Fruit fly (Drosophila melanogaster): ENCODE measurements around the gene CG4617.

CG4617 gene

DNA sequence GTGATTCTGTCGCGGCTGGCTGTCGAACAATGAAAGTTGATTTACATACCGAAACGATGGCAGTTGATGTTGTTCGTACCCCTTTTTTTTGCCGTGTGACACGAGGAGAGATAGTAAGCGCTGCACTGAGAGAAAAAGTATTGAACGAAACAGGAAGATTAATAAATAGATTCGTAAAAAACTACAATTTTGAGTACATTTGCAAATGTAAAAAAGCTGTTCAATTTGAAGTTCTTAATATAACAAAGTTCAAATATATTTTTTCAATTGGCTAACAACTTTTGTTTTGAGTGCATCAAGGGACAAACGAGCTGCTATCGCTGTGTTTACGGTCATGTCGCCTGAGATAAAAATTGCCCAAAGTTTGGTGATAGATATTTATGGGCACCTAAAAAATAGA, 17.7 kb upstream of the CG4617 start (continued):
- no peak for TF ChIP-seq CG12769 (tag; optimal IDR thresholded peaks at IDR 0.05)
- no peak for TF ChIP-seq CG7963 (GFP tag; IDR thresholded peaks at IDR 0.05; ENCODE audit: partially characterized antibody)
- no peak for TF ChIP-seq sr (GFP tag; IDR thresholded peaks at IDR 0.05)
- TF ChIP-seq ro (GFP tag; IDR thresholded peaks at IDR 0.05), result no peak
- no peak for TF ChIP-seq nau (GFP tag; optimal IDR thresholded peaks at IDR 0.05)
- TF ChIP-seq CG8281 (tag; optimal IDR thresholded peaks at IDR 0.05), result no peak
- TF ChIP-seq BEAF-32 (GFP tag; optimal IDR thresholded peaks at IDR 0.05), result no peak
- no peak for TF ChIP-seq stc (GFP tag; IDR thresholded peaks at IDR 0.05)
- no peak for TF ChIP-seq Dll (GFP tag; IDR thresholded peaks at IDR 0.05; ENCODE audit: partially characterized antibody)
- peak; percentile 26 for TF ChIP-seq CG18262 (tag; optimal IDR thresholded peaks at IDR 0.05)
- no peak for TF ChIP-seq crol (GFP tag; IDR thresholded peaks at IDR 0.05)
- no peak for TF ChIP-seq Sry-δ (GFP tag; optimal IDR thresholded peaks at IDR 0.05)
- no peak for TF ChIP-seq sisA (GFP tag; IDR thresholded peaks at IDR 0.05)
- TF ChIP-seq CG8388 (GFP tag; optimal IDR thresholded peaks at IDR 0.05), result peak; percentile 19
- no peak for TF ChIP-seq Dbx (GFP tag; IDR thresholded peaks at IDR 0.05)
- TF ChIP-seq Hmx (GFP tag; optimal IDR thresholded peaks at IDR 0.05), result no peak
- no peak for TF ChIP-seq nom (GFP tag; optimal IDR thresholded peaks at IDR 0.05)

DNA sequence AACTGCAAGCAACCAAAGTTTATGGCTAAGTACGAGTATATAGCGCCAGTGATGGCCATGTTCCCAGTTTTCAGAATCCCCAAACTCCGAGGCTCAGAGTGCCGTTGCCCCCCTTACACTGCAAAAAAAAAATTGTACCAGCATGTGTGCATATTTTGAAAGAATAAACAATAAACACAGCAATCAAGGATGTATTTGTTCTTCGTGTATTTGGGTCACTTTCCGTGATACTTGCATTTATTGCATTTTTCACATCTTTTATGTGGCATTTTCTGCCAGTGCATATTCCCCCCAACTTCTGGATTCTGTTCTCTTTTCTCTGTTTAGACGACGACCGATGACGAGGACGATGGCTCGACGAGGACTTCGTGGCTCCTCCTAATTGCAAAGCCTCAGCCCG, 15.9 kb upstream of the CG4617 start:
- TF ChIP-seq lab (GFP tag; optimal IDR thresholded peaks at IDR 0.05) (peak; percentile 38), Oli (tag; optimal IDR thresholded peaks at IDR 0.05) (peak; percentile 9), CG6689 (GFP tag; IDR thresholded peaks at IDR 0.05) (0 out of 2 replicates have a peak, but pooled peaks have one; percentile 32), gcm2 (GFP tag; optimal IDR thresholded peaks at IDR 0.05) (no peak), CG4424 (GFP tag; optimal IDR thresholded peaks at IDR 0.05) (peak; percentile 12), sob (GFP tag; IDR thresholded peaks at IDR 0.05) (0 out of 2 replicates have a peak, but pooled peaks have one; percentile 31), CG13894 (tag; optimal IDR thresholded peaks at IDR 0.05) (peak; percentile 26), esg (GFP tag; conservative IDR thresholded peaks at IDR 0.05) (no peak), phol (tag; optimal IDR thresholded peaks at IDR 0.05) (peak; percentile 18), CG2120 (GFP tag; optimal IDR thresholded peaks at IDR 0.05) (peak; percentile 34), zen (tag; optimal IDR thresholded peaks at IDR 0.05) (no peak), Fer1 (GFP tag; optimal IDR thresholded peaks at IDR 0.05) (peak; percentile 4), Side (GFP tag; optimal IDR thresholded peaks at IDR 0.05) (no peak), dmrt11E (tag; optimal IDR thresholded peaks at IDR 0.05) (peak; percentile 29), gem (tag; optimal IDR thresholded peaks at IDR 0.05) (peak; percentile 38), CG17385 (GFP tag; optimal IDR thresholded peaks at IDR 0.05) (no peak), CG2712 (tag; optimal IDR thresholded peaks at IDR 0.05) (peak; percentile 2), pan (optimal IDR thresholded peaks at IDR 0.05) (no peak), pan (GFP tag; optimal IDR thresholded peaks at IDR 0.05 in 1 of 2, IDR thresholded peaks at IDR 0.05 in 1 of 2) (peak in 1 of 2 experiments; percentile 22), CG17328 (GFP tag; IDR thresholded peaks at IDR 0.05) (0 out of 2 replicates have a peak, but pooled peaks have one; percentile 23), Bdp1 (GFP tag; optimal IDR thresholded peaks at IDR 0.05) (no peak), kni (GFP tag; optimal IDR thresholded peaks at IDR 0.05) (no peak), CG4820 (GFP tag; optimal IDR thresholded peaks at IDR 0.05) (peak; percentile 6), da (GFP tag; optimal IDR thresholded peaks at IDR 0.05) (no peak), dysf (GFP tag; IDR thresholded peaks at IDR 0.05) (0 out of 3 replicates have a peak, but pooled peaks have one; percentile 18), CG11504 (tag; optimal IDR thresholded peaks at IDR 0.05) (peak; percentile 35), en (GFP tag; optimal IDR thresholded peaks at IDR 0.05) (no peak), zfh1 (GFP tag; IDR thresholded peaks at IDR 0.05) (0 out of 3 replicates have a peak, but pooled peaks have one; percentile 45), CG15696 (tag; optimal IDR thresholded peaks at IDR 0.05) (peak; percentile 18), ttk (GFP tag; IDR thresholded peaks at IDR 0.05) (0 out of 2 replicates have a peak, but pooled peaks have one; percentile 28), D19A (tag; optimal IDR thresholded peaks at IDR 0.05) (no peak), CG7839 (tag; optimal IDR thresholded peaks at IDR 0.05) (peak; percentile 43), grau (tag; optimal IDR thresholded peaks at IDR 0.05) (peak; percentile 13), Dbx (GFP tag; IDR thresholded peaks at IDR 0.05) (0 out of 3 replicates have a peak, but pooled peaks have one; percentile 18)

All from whole organism, embryonic.